Worm (Caenorhabditis elegans): ENCODE data around the gene Y53G8AR.5.

ce11 chrIII:3311607-3312006 lies 14.4 kb downstream of the Y53G8AR.5 start:
- TF ChIP-seq unc-39 (tag; optimal IDR thresholded peaks at IDR 0.05): no peak
- TF ChIP-seq ceh-62 (tag; optimal IDR thresholded peaks at IDR 0.05): no peak
- no peak for TF ChIP-seq ztf-11 (tag; optimal IDR thresholded peaks at IDR 0.05)
- TF ChIP-seq mes-2 (tag; optimal IDR thresholded peaks at IDR 0.05; ENCODE audit: poor library complexity, severe bottlenecking): no peak
- TF ChIP-seq spr-1 (tag; optimal IDR thresholded peaks at IDR 0.05): no peak

Data from whole organism, L4 larva.